Worm (Caenorhabditis elegans) whole organism, mixed stage, embryonic: Measurements from ENCODE around the gene hot-3.

ENCODE experiments used
- M03D4.4 ChIP-seq: sonication (generic microtip); optimal IDR thresholded peaks from 2 replicates; lab custom pipeline; 2017; ENCODE audit warnings: mild to moderate bottlenecking, missing genetic modification characterization, missing compliant biosample characterization
- bed-3 ChIP-seq: fragments of 200-800 bp; sonication (Bioruptor generic); optimal IDR thresholded peaks from 3 replicates; lab custom pipeline; 2018; ENCODE audit warnings: mild to moderate bottlenecking, missing genetic modification characterization, moderate library complexity, missing compliant biosample characterization
- blmp-1 ChIP-seq: fragments of 150-350 bp; optimal IDR thresholded peaks from 2 replicates; lab custom pipeline; 2014; ENCODE audit warnings: missing biosample characterization, missing genetic modification characterization
- ceh-39 ChIP-seq: fragments of 150-350 bp; optimal IDR thresholded peaks from 2 replicates; lab custom pipeline; 2014; ENCODE audit warnings: missing biosample characterization, missing genetic modification characterization
- ceh-43 ChIP-seq: fragments of 200-800 bp; sonication (Bioruptor generic); optimal IDR thresholded peaks from 2 replicates; lab custom pipeline; 2018; ENCODE audit warnings: mild to moderate bottlenecking, missing genetic modification characterization, moderate library complexity, missing compliant biosample characterization
- ceh-83 ChIP-seq: fragments of 200-800 bp; sonication (Bioruptor generic); optimal IDR thresholded peaks from 2 replicates; lab custom pipeline; 2018; ENCODE audit warnings: mild to moderate bottlenecking, missing genetic modification characterization, missing compliant biosample characterization
- ces-1 ChIP-seq: fragments of 150-350 bp; optimal IDR thresholded peaks from 2 replicates; lab custom pipeline; 2014; ENCODE audit warnings: missing biosample characterization, missing genetic modification reagents, missing genetic modification characterization
- cnd-1 ChIP-seq: fragments of 200-800 bp; sonication (Bioruptor generic); optimal IDR thresholded peaks from 2 replicates; lab custom pipeline; 2018; ENCODE audit warnings: mild to moderate bottlenecking, missing genetic modification characterization, missing compliant biosample characterization
- drap-1 ChIP-seq: fragments of 200-800 bp; sonication (Bioruptor generic); optimal IDR thresholded peaks from 3 replicates; lab custom pipeline; 2018; ENCODE audit warnings: mild to moderate bottlenecking, missing genetic modification characterization, missing compliant biosample characterization
- elt-1 ChIP-seq: sonication (generic microtip); optimal IDR thresholded peaks from 2 replicates; lab custom pipeline; 2017; ENCODE audit warnings: missing genetic modification characterization, mild to moderate bottlenecking, missing compliant biosample characterization, antibody characterized with exemption, moderate library complexity, borderline replicate concordance; ENCODE audit not compliant: insufficient read depth
- elt-3 ChIP-seq: fragments of 150-350 bp; optimal IDR thresholded peaks from 2 replicates; lab custom pipeline; 2014; ENCODE audit warnings: missing biosample characterization, missing genetic modification characterization
- flh-1 ChIP-seq: fragments of 200-800 bp; sonication (Bioruptor generic); optimal IDR thresholded peaks from 2 replicates; lab custom pipeline; 2018; ENCODE audit warnings: mild to moderate bottlenecking, missing genetic modification characterization, moderate library complexity, missing compliant biosample characterization
- ham-2 ChIP-seq: fragments of 200-800 bp; sonication (Bioruptor generic); optimal IDR thresholded peaks from 2 replicates; lab custom pipeline; 2018; ENCODE audit warnings: mild to moderate bottlenecking, missing genetic modification characterization, missing compliant biosample characterization
- hlh-1 ChIP-seq: fragments of 150-350 bp; optimal IDR thresholded peaks from 2 replicates; lab custom pipeline; 2014; ENCODE audit warnings: missing biosample characterization, missing genetic modification reagents, missing genetic modification characterization
- lin-13 ChIP-seq: fragments of 150-350 bp; optimal IDR thresholded peaks from 2 replicates; lab custom pipeline; 2014; ENCODE audit warnings: missing biosample characterization, missing genetic modification characterization
- lin-32 ChIP-seq: fragments of 200-800 bp; sonication (Bioruptor generic); optimal IDR thresholded peaks from 2 replicates; lab custom pipeline; 2018; ENCODE audit warnings: mild to moderate bottlenecking, missing genetic modification characterization, missing compliant biosample characterization
- lsy-2 ChIP-seq: fragments of 150-350 bp; optimal IDR thresholded peaks from 2 replicates; lab custom pipeline; 2014; ENCODE audit warnings: missing biosample characterization, missing genetic modification characterization
- mab-5 ChIP-seq: fragments of 150-350 bp; optimal IDR thresholded peaks from 2 replicates; lab custom pipeline; 2014; ENCODE audit warnings: missing biosample characterization, missing genetic modification characterization
- mep-1 ChIP-seq: fragments of 150-350 bp; optimal IDR thresholded peaks from 2 replicates; lab custom pipeline; 2017; ENCODE audit warnings: missing biosample characterization, missing genetic modification reagents, missing genetic modification characterization, inconsistent platforms
- mls-2 ChIP-seq: sonication (generic microtip); optimal IDR thresholded peaks from 2 replicates; lab custom pipeline; 2016; ENCODE audit warnings: mild to moderate bottlenecking, missing genetic modification characterization, moderate library complexity, missing compliant biosample characterization
- nhr-12 ChIP-seq: fragments of 150-350 bp; optimal IDR thresholded peaks from 2 replicates; lab custom pipeline; 2014; ENCODE audit warnings: missing biosample characterization, missing genetic modification characterization
- nhr-2 ChIP-seq: fragments of 150-350 bp; optimal IDR thresholded peaks from 2 replicates; lab custom pipeline; 2014; ENCODE audit warnings: missing biosample characterization, missing genetic modification characterization
- nhr-237 ChIP-seq: fragments of 150-350 bp; optimal IDR thresholded peaks from 2 replicates; lab custom pipeline; 2014; ENCODE audit warnings: missing biosample characterization, missing genetic modification characterization
- nhr-28 ChIP-seq: fragments of 150-350 bp; optimal IDR thresholded peaks from 2 replicates; lab custom pipeline; 2014; ENCODE audit warnings: missing biosample characterization, missing genetic modification characterization
- nhr-76 ChIP-seq: sonication (generic microtip); optimal IDR thresholded peaks from 2 replicates; lab custom pipeline; 2017; ENCODE audit warnings: missing biosample characterization, missing genetic modification characterization
- pha-4 ChIP-seq: fragments of 150-350 bp; optimal IDR thresholded peaks from 2 replicates; lab custom pipeline; 2018; ENCODE audit warnings: missing biosample characterization, missing genetic modification reagents, missing genetic modification characterization
- sem-2 ChIP-seq: fragments of 200-800 bp; sonication (Bioruptor generic); optimal IDR thresholded peaks from 2 replicates; lab custom pipeline; 2018; ENCODE audit warnings: mild to moderate bottlenecking, missing genetic modification characterization, missing compliant biosample characterization
- snpc-4 ChIP-seq: fragments of 150-350 bp; optimal IDR thresholded peaks from 2 replicates; lab custom pipeline; 2014; ENCODE audit warnings: missing biosample characterization, missing genetic modification characterization
- sptf-1 ChIP-seq: sonication (generic microtip); optimal IDR thresholded peaks from 2 replicates; lab custom pipeline; 2017; ENCODE audit warnings: mild to moderate bottlenecking, missing genetic modification characterization, moderate library complexity, missing compliant biosample characterization
- unc-120 ChIP-seq: sonication (generic microtip); optimal IDR thresholded peaks from 2 replicates; lab custom pipeline; 2017; ENCODE audit warnings: missing genetic modification characterization, missing compliant biosample characterization; ENCODE audit not compliant: poor library complexity, severe bottlenecking
- unc-39 ChIP-seq: fragments of 150-350 bp; optimal IDR thresholded peaks from 2 replicates; lab custom pipeline; 2014; ENCODE audit warnings: missing biosample characterization, missing genetic modification characterization
- unc-62 ChIP-seq: fragments of 150-350 bp; optimal IDR thresholded peaks from 2 replicates; lab custom pipeline; 2014; ENCODE audit warnings: missing biosample characterization, missing genetic modification reagents, missing genetic modification characterization
- zip-8 ChIP-seq: fragments of 150-350 bp; optimal IDR thresholded peaks from 2 replicates; lab custom pipeline; 2014; ENCODE audit warnings: missing biosample characterization, missing genetic modification characterization
- ztf-11 ChIP-seq: fragments of 150-350 bp; optimal IDR thresholded peaks from 2 replicates; lab custom pipeline; 2014; ENCODE audit warnings: missing biosample characterization, missing genetic modification characterization

hot-3 gene

ce11 chrII:13902014-13902413, 29.8 kb downstream of the hot-3 start, which contains the start of gene W02B8.1:
TSS of gene W02B8.1 (minus strand) at chrII:13902114.
- no peak for TF ChIP-seq unc-62 (GFP tag; lab: Kevin White, UChicago)
- no peak for TF ChIP-seq ham-2 (GFP tag; lab: Kevin White, UChicago)
- TF ChIP-seq nhr-12 (tag; lab: Kevin White, UChicago): no peak
- TF ChIP-seq bed-3 (GFP tag; lab: Kevin White, UChicago): no peak
- TF ChIP-seq lsy-2 (tag; lab: Kevin White, UChicago): no peak
- no peak for TF ChIP-seq ztf-11 (tag; lab: Kevin White, UChicago)
- no peak for TF ChIP-seq nhr-28 (tag; lab: Kevin White, UChicago)
- TF ChIP-seq sptf-1 (tag; lab: Kevin White, UChicago): no peak
- no peak for TF ChIP-seq ces-1
- TF ChIP-seq unc-120 (tag; lab: Kevin White, UChicago): no peak
- TF ChIP-seq nhr-237 (tag; lab: Kevin White, UChicago): no peak
- TF ChIP-seq zip-8 (tag; lab: Kevin White, UChicago): no peak
- no peak for TF ChIP-seq lin-32 (GFP tag; lab: Kevin White, UChicago)
- TF ChIP-seq drap-1 (GFP tag; lab: Kevin White, UChicago): no peak
- TF ChIP-seq unc-39 (tag; lab: Kevin White, UChicago): no peak
- no peak for TF ChIP-seq cnd-1 (tag; lab: Kevin White, UChicago)
- no peak for TF ChIP-seq ceh-43 (GFP tag; lab: Kevin White, UChicago)
- TF ChIP-seq nhr-2 (tag; lab: Kevin White, UChicago): no peak
- TF ChIP-seq M03D4.4: no peak

ce11 chrII:13899777-13900176, 32.1 kb downstream of the hot-3 start:
- no peak for TF ChIP-seq pha-4
- TF ChIP-seq ceh-39 (tag; lab: Kevin White, UChicago): no peak
- no peak for TF ChIP-seq ztf-11 (tag; lab: Kevin White, UChicago)
- no peak for TF ChIP-seq nhr-76 (tag; lab: Kevin White, UChicago)
- no peak for TF ChIP-seq mls-2 (tag; lab: Kevin White, UChicago)

ce11 chrII:13896279-13896774, 35.5 kb downstream of the hot-3 start:
- no peak for TF ChIP-seq ham-2 (GFP tag; lab: Kevin White, UChicago)
- no peak for TF ChIP-seq mab-5 (tag; lab: Kevin White, UChicago)
- TF ChIP-seq ceh-83 (GFP tag; lab: Kevin White, UChicago): no peak
- TF ChIP-seq flh-1 (GFP tag; lab: Kevin White, UChicago): no peak
- TF ChIP-seq lin-13 (tag; lab: Kevin White, UChicago): no peak
- TF ChIP-seq M03D4.4: no peak
- TF ChIP-seq bed-3 (GFP tag; lab: Kevin White, UChicago): no peak
- TF ChIP-seq drap-1 (GFP tag; lab: Kevin White, UChicago): no peak
- no peak for TF ChIP-seq lin-32 (GFP tag; lab: Kevin White, UChicago)
- no peak for TF ChIP-seq mls-2 (tag; lab: Kevin White, UChicago)
- no peak for TF ChIP-seq hlh-1
- no peak for TF ChIP-seq unc-62 (GFP tag; lab: Kevin White, UChicago)
- TF ChIP-seq elt-3 (tag; lab: Kevin White, UChicago): no peak
- no peak for TF ChIP-seq ceh-39 (tag; lab: Kevin White, UChicago)
- no peak for TF ChIP-seq zip-8 (tag; lab: Kevin White, UChicago)
- no peak for TF ChIP-seq ces-1
- no peak for TF ChIP-seq ztf-11 (tag; lab: Kevin White, UChicago)
- no peak for TF ChIP-seq snpc-4 (tag; lab: Kevin White, UChicago)

- no peak for TF ChIP-seq ham-2 (GFP tag; lab: Kevin White, UChicago)
- no peak for TF ChIP-seq sem-2 (GFP tag; lab: Kevin White, UChicago)
- TF ChIP-seq unc-39 (tag; lab: Kevin White, UChicago): no peak
- peak; percentile 70 for TF ChIP-seq nhr-237 (tag; lab: Kevin White, UChicago)
- TF ChIP-seq pha-4: no peak
- peak; percentile 2 for TF ChIP-seq ceh-39 (tag; lab: Kevin White, UChicago)
- TF ChIP-seq lin-32 (GFP tag; lab: Kevin White, UChicago): no peak
- no peak for TF ChIP-seq ceh-43 (GFP tag; lab: Kevin White, UChicago)
- no peak for TF ChIP-seq ztf-11 (tag; lab: Kevin White, UChicago)
- TF ChIP-seq ces-1: peak; percentile 94
- TF ChIP-seq mep-1 (tag; lab: Kevin White, UChicago): peak; percentile 95
- TF ChIP-seq lsy-2 (tag; lab: Kevin White, UChicago): peak; percentile 68
- TF ChIP-seq ceh-83 (GFP tag; lab: Kevin White, UChicago): no peak
- TF ChIP-seq elt-1 (tag; lab: Kevin White, UChicago): no peak
- TF ChIP-seq M03D4.4: no peak
- peak; percentile 1 for TF ChIP-seq hlh-1
- peak; percentile 26 for TF ChIP-seq lin-13 (tag; lab: Kevin White, UChicago)
- TF ChIP-seq blmp-1 (tag; lab: Kevin White, UChicago): no peak
- TF ChIP-seq sptf-1 (tag; lab: Kevin White, UChicago): peak; percentile 32
- TF ChIP-seq mls-2 (tag; lab: Kevin White, UChicago): peak; percentile 1
Observed at ce11 chrII:13888278-13888677, 43.6 kb downstream of the hot-3 start, which contains the start of gene mcd-1. TSS of gene mcd-1 (plus strand) at chrII:13888544.
